Worm (Caenorhabditis elegans): ENCODE data around the gene D1054.9.

The D1054.9 gene

ce11 chrV:10807862-10808327 lies 17.0 kb upstream of the D1054.9 start, which contains the start of gene plrg-1 (continued):
- TF ChIP-seq lsy-2 (tag; optimal IDR thresholded peaks at IDR 0.05) = peak; percentile 72 to 87
- no peak for TF ChIP-seq elt-1 (tag; optimal IDR thresholded peaks at IDR 0.05)
- TF ChIP-seq unc-55 (GFP tag; optimal IDR thresholded peaks at IDR 0.05) = peak; percentile 95
- TF ChIP-seq mab-5 (tag; optimal IDR thresholded peaks at IDR 0.05) = peak; percentile 91
- no peak for TF ChIP-seq unc-39 (tag; optimal IDR thresholded peaks at IDR 0.05)
- peak; percentile 54 for TF ChIP-seq fos-1 (tag; optimal IDR thresholded peaks at IDR 0.05)
- no peak for TF ChIP-seq blmp-1 (tag; optimal IDR thresholded peaks at IDR 0.05; ENCODE audit: insufficient read depth)
- TF ChIP-seq mbf-1 (tag; optimal IDR thresholded peaks at IDR 0.05) = no peak
- TF ChIP-seq skn-1 (tag; optimal IDR thresholded peaks at IDR 0.05) = no peak
- TF ChIP-seq nhr-237 (tag; optimal IDR thresholded peaks at IDR 0.05) = peak; percentile 23
- no peak for TF ChIP-seq nhr-77 (tag; optimal IDR thresholded peaks at IDR 0.05)
- peak; percentile 89 for TF ChIP-seq C34F6.9 (tag; optimal IDR thresholded peaks at IDR 0.05)

ce11 chrV:10805934-10806333 lies 15.1 kb upstream of the D1054.9 start, which contains the start of gene prp-38:
TSS of gene prp-38 (minus strand) at chrV:10806034.
- no peak for TF ChIP-seq lin-13 (GFP tag; optimal IDR thresholded peaks at IDR 0.05)
- TF ChIP-seq mbf-1 (tag; optimal IDR thresholded peaks at IDR 0.05) = no peak
- no peak for TF ChIP-seq nhr-10 (tag; optimal IDR thresholded peaks at IDR 0.05)
- no peak for TF ChIP-seq nhr-21 (tag; optimal IDR thresholded peaks at IDR 0.05)
- no peak for TF ChIP-seq nhr-11 (tag; optimal IDR thresholded peaks at IDR 0.05)
- no peak for TF ChIP-seq nhr-12 (tag; optimal IDR thresholded peaks at IDR 0.05)
- TF ChIP-seq blmp-1 (tag; optimal IDR thresholded peaks at IDR 0.05; ENCODE audit: insufficient read depth) = no peak
- no peak for TF ChIP-seq alr-1 (tag; optimal IDR thresholded peaks at IDR 0.05)
- TF ChIP-seq fos-1 (tag; optimal IDR thresholded peaks at IDR 0.05) = no peak
- TF ChIP-seq gmeb-1 (tag; optimal IDR thresholded peaks at IDR 0.05) = no peak
- TF ChIP-seq elt-1 (tag; optimal IDR thresholded peaks at IDR 0.05) = no peak
- TF ChIP-seq ztf-11 (tag; optimal IDR thresholded peaks at IDR 0.05) = no peak
- TF ChIP-seq nhr-77 (tag; optimal IDR thresholded peaks at IDR 0.05) = no peak
- no peak for TF ChIP-seq sma-9 (GFP tag; optimal IDR thresholded peaks at IDR 0.05)
- TF ChIP-seq sma-9 (tag; optimal IDR thresholded peaks at IDR 0.05) = no peak
- no peak for TF ChIP-seq skn-1 (tag; optimal IDR thresholded peaks at IDR 0.05)
- TF ChIP-seq sma-3 (GFP tag; optimal IDR thresholded peaks at IDR 0.05) = no peak
- TF ChIP-seq nhr-23 (tag; optimal IDR thresholded peaks at IDR 0.05) = no peak

- TF ChIP-seq ceh-16 (tag; optimal IDR thresholded peaks at IDR 0.05) (no peak), gmeb-1 (tag; optimal IDR thresholded peaks at IDR 0.05) (no peak), C34F6.9 (tag; optimal IDR thresholded peaks at IDR 0.05) (no peak), ztf-1 (GFP tag; conservative IDR thresholded peaks at IDR 0.05) (no peak), lin-11 (tag; optimal IDR thresholded peaks at IDR 0.05) (no peak), lin-13 (GFP tag; optimal IDR thresholded peaks at IDR 0.05) (no peak), dmd-4 (tag; optimal IDR thresholded peaks at IDR 0.05) (no peak), lsy-2 (tag; optimal IDR thresholded peaks at IDR 0.05) (no peak), nhr-6 (tag; optimal IDR thresholded peaks at IDR 0.05) (no peak), nhr-237 (tag; optimal IDR thresholded peaks at IDR 0.05) (no peak), elt-1 (tag; optimal IDR thresholded peaks at IDR 0.05) (no peak), fos-1 (tag; optimal IDR thresholded peaks at IDR 0.05) (no peak), mdl-1 (tag; optimal IDR thresholded peaks at IDR 0.05) (no peak), snpc-4 (tag; optimal IDR thresholded peaks at IDR 0.05) (no peak), F13H6.1 (tag; optimal IDR thresholded peaks at IDR 0.05) (no peak), aly-2 (tag; optimal IDR thresholded peaks at IDR 0.05) (no peak), nhr-11 (tag; optimal IDR thresholded peaks at IDR 0.05) (no peak)
Observed at ce11 chrV:10804374-10804773, 13.5 kb upstream of the D1054.9 start, which contains the start of gene secs-1. TSS of gene secs-1 (minus strand) at chrV:10804474.

ce11 chrV:10802060-10802459 lies 11.2 kb upstream of the D1054.9 start:
- TF ChIP-seq ceh-82 (tag; optimal IDR thresholded peaks at IDR 0.05) (no peak), F13H6.1 (tag; optimal IDR thresholded peaks at IDR 0.05) (peak; percentile 10), sma-9 (GFP tag; optimal IDR thresholded peaks at IDR 0.05) (peak; percentile 85), sma-9 (tag; optimal IDR thresholded peaks at IDR 0.05) (no peak), crh-2 (tag; optimal IDR thresholded peaks at IDR 0.05) (peak; percentile 85), Y55F3AM.14 (GFP tag; optimal IDR thresholded peaks at IDR 0.05) (no peak), gmeb-1 (tag; optimal IDR thresholded peaks at IDR 0.05) (peak; percentile 1), mdl-1 (tag; optimal IDR thresholded peaks at IDR 0.05) (peak in 1 of 2 experiments; percentile 18), fos-1 (tag; optimal IDR thresholded peaks at IDR 0.05) (peak; percentile 74), sma-3 (GFP tag; optimal IDR thresholded peaks at IDR 0.05) (peak; percentile 19), mab-5 (tag; optimal IDR thresholded peaks at IDR 0.05) (no peak)
